Fruit fly (Drosophila melanogaster): Measurements from ENCODE around the gene CG32365.
A peak's percentile ranks its signal among the peaks of the same experiment; 100 is the strongest.

Gene CG32365

DNA sequence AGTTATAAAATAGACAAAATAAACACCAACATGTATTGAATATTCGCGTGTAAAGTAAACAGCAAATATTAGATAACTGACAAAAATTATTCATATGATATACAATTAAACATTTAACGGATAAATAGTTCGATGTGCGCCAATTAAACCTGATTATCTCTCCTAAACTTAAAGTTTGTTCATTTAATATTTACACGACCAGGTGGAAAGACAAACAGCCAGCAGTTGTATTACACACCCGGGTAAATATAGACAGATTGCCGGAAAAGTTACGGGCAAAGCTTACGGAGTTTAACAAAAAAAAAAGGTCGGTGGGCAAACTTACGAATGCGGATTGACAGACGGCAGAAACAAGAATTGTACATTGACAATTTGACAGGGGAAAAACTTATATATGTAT, 13.3 kb downstream of the CG32365 start (continued):
- TF ChIP-seq CG1792 (GFP tag; optimal IDR thresholded peaks at IDR 0.05) (peak; percentile 44), CG11456 (GFP tag; IDR thresholded peaks at IDR 0.05) (no peak), bbx (GFP tag; IDR thresholded peaks at IDR 0.05; ENCODE audit: partially characterized antibody) (no peak), CG18011 (GFP tag; optimal IDR thresholded peaks at IDR 0.05) (peak; percentile 59), Dek (tag; optimal IDR thresholded peaks at IDR 0.05) (peak; percentile 63), CG17186 (GFP tag; optimal IDR thresholded peaks at IDR 0.05) (peak; percentile 14), CG12155 (GFP tag; optimal IDR thresholded peaks at IDR 0.05) (no peak), CG13894 (tag; optimal IDR thresholded peaks at IDR 0.05) (peak; percentile 27), dimm (GFP tag; IDR thresholded peaks at IDR 0.05) (no peak), bsh (GFP tag; optimal IDR thresholded peaks at IDR 0.05) (peak in 1 of 2 experiments; percentile 61), Oli (tag; optimal IDR thresholded peaks at IDR 0.05) (peak; percentile 38), CG8290 (GFP tag; optimal IDR thresholded peaks at IDR 0.05) (no peak), CG8290 (tag; optimal IDR thresholded peaks at IDR 0.05) (peak in 1 of 2 experiments; percentile 91), Dref (GFP tag; IDR thresholded peaks at IDR 0.05) (no peak), Fer2 (tag; optimal IDR thresholded peaks at IDR 0.05) (no peak), CG17385 (GFP tag; optimal IDR thresholded peaks at IDR 0.05) (peak; percentile 53), ara (GFP tag; IDR thresholded peaks at IDR 0.05) (no peak), CG34224 (GFP tag; IDR thresholded peaks at IDR 0.05; ENCODE audit: partially characterized antibody) (no peak), croc (GFP tag; conservative IDR thresholded peaks at IDR 0.05) (no peak), Bteb2 (GFP tag; optimal IDR thresholded peaks at IDR 0.05) (peak; percentile 32), crp (GFP tag; optimal IDR thresholded peaks at IDR 0.05) (no peak), NC2β (GFP tag; optimal IDR thresholded peaks at IDR 0.05) (no peak), CG31365 (tag; optimal IDR thresholded peaks at IDR 0.05) (peak; percentile 67), E2f1 (GFP tag; IDR thresholded peaks at IDR 0.05) (peak; percentile 37; the same call in 1 of the 2 replicates), kah (GFP tag; optimal IDR thresholded peaks at IDR 0.05) (peak; percentile 21), CG12104 (GFP tag; optimal IDR thresholded peaks at IDR 0.05) (peak; percentile 38), CG8388 (GFP tag; optimal IDR thresholded peaks at IDR 0.05) (no peak), gem (tag; optimal IDR thresholded peaks at IDR 0.05) (peak; percentile 65), H2.0 (GFP tag; IDR thresholded peaks at IDR 0.05) (0 out of 2 replicates have a peak, but pooled peaks have one; percentile 24), gro (GFP tag; optimal IDR thresholded peaks at IDR 0.05) (peak; percentile 72), psq (GFP tag; optimal IDR thresholded peaks at IDR 0.05) (peak; percentile 44), mirr (GFP tag; optimal IDR thresholded peaks at IDR 0.05) (peak; percentile 83), caup (GFP tag; optimal IDR thresholded peaks at IDR 0.05; ENCODE audit: severe bottlenecking) (peak; percentile 91), lilli (GFP tag; optimal IDR thresholded peaks at IDR 0.05) (no peak), grau (tag; optimal IDR thresholded peaks at IDR 0.05) (peak; percentile 56), CG14050 (GFP tag; IDR thresholded peaks at IDR 0.05) (no peak), Vsx1 (GFP tag; optimal IDR thresholded peaks at IDR 0.05) (peak; percentile 73), Nf-YC (tag; optimal IDR thresholded peaks at IDR 0.05) (peak; percentile 21)

DNA sequence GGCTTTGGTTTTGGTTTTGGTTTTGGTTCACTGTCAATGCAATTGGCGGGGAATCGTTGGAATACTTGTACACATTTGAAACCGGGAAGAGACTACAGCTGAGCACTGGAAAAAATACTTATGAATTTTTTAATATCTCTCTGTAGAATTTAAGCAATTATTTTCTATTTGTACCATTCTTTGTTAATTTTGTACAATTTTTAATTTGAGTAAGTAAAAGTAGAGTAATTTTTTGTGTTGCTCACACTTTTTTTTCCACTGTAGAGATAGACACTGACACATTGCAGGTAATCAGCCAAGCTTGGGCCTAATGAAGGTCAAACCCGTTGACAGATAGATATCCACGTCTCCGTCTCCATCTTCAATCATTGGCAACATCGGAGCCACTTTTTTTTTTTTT, 14.5 kb downstream of the CG32365 start:
- no peak for TF ChIP-seq CG12155 (GFP tag; optimal IDR thresholded peaks at IDR 0.05)
- TF ChIP-seq CG18476 (GFP tag; optimal IDR thresholded peaks at IDR 0.05), result no peak
- no peak for TF ChIP-seq emc (GFP tag; optimal IDR thresholded peaks at IDR 0.05)
- TF ChIP-seq CG12769 (tag; optimal IDR thresholded peaks at IDR 0.05), result no peak
- TF ChIP-seq CG4820 (GFP tag; optimal IDR thresholded peaks at IDR 0.05), result no peak
- no peak for TF ChIP-seq mirr (GFP tag; optimal IDR thresholded peaks at IDR 0.05)
- TF ChIP-seq CG4854 (GFP tag; optimal IDR thresholded peaks at IDR 0.05), result no peak
- no peak for TF ChIP-seq MBD-R2 (GFP tag; IDR thresholded peaks at IDR 0.05)
- no peak for TF ChIP-seq Taf1 (GFP tag; IDR thresholded peaks at IDR 0.05)
- TF ChIP-seq CG2889 (GFP tag; IDR thresholded peaks at IDR 0.05), result no peak
- TF ChIP-seq CG33213 (GFP tag; optimal IDR thresholded peaks at IDR 0.05), result no peak
- TF ChIP-seq inv (GFP tag; IDR thresholded peaks at IDR 0.05; ENCODE audit: partially characterized antibody), result no peak
- peak; percentile 55 for TF ChIP-seq dmrt99B (tag; optimal IDR thresholded peaks at IDR 0.05)
- no peak for TF ChIP-seq sc (optimal IDR thresholded peaks at IDR 0.05)
- no peak for TF ChIP-seq sc (GFP tag; optimal IDR thresholded peaks at IDR 0.05)
- no peak for TF ChIP-seq unc-4 (GFP tag; IDR thresholded peaks at IDR 0.05; ENCODE audit: partially characterized antibody)
- no peak for TF ChIP-seq trem (tag; optimal IDR thresholded peaks at IDR 0.05)
- no peak for TF ChIP-seq caup (GFP tag; optimal IDR thresholded peaks at IDR 0.05; ENCODE audit: severe bottlenecking)

All from whole organism, embryonic.